Fruit fly (Drosophila melanogaster) whole organism, embryonic: Measurements from ENCODE around the gene CG14273.
A peak's percentile ranks its signal among the peaks of the same experiment; 100 is the strongest.

Source experiments
- Abd-B ChIP-seq: fragments of 200-800 bp; sonication (Bioruptor generic); optimal IDR thresholded peaks from 2 replicates; lab custom pipeline; 2018; ENCODE audit warnings: missing biosample characterization, mild to moderate bottlenecking, missing genetic modification characterization, moderate library complexity
- Atf6 ChIP-seq: fragments of 200-800 bp; sonication (Bioruptor generic); IDR thresholded peaks from 2 replicates; pipeline ENCODE4 v1.3.6; 2022; ENCODE audit warnings: missing biosample characterization, missing genetic modification characterization
- CG11398 ChIP-seq: fragments of 200-800 bp; sonication (Bioruptor generic); optimal IDR thresholded peaks from 2 replicates; lab custom pipeline; 2016; ENCODE audit warnings: missing biosample characterization, missing genetic modification characterization
- CG11504 ChIP-seq: fragments of 200-800 bp; sonication (Bioruptor generic); optimal IDR thresholded peaks from 3 replicates; lab custom pipeline; 2019; ENCODE audit warnings: missing biosample characterization, mild to moderate bottlenecking, missing genetic modification characterization, moderate library complexity
- CG11695 ChIP-seq: fragments of 200-800 bp; sonication (Bioruptor generic); IDR thresholded peaks from 3 replicates; pipeline ENCODE4 v1.3.6; 2022; ENCODE audit warnings: missing biosample characterization, missing genetic modification characterization
- CG12659 ChIP-seq: fragments of 200-800 bp; sonication (Bioruptor generic); optimal IDR thresholded peaks from 3 replicates; lab custom pipeline; 2017; ENCODE audit warnings: mild to moderate bottlenecking, missing biosample characterization, missing genetic modification reagents, missing genetic modification characterization
- CG12942 ChIP-seq: fragments of 200-800 bp; sonication (Bioruptor generic); optimal IDR thresholded peaks from 3 replicates; lab custom pipeline; 2016; ENCODE audit warnings: missing biosample characterization, missing genetic modification characterization
- CG13894 ChIP-seq: fragments of 200-800 bp; sonication (Bioruptor generic); optimal IDR thresholded peaks from 3 replicates; lab custom pipeline; 2018; ENCODE audit warnings: missing biosample characterization, mild to moderate bottlenecking, missing genetic modification characterization, moderate library complexity
- CG14014 ChIP-seq: fragments of 200-800 bp; sonication (Bioruptor generic); IDR thresholded peaks from 2 replicates; pipeline ENCODE4 v1.3.6; 2022; ENCODE audit warnings: missing biosample characterization, missing genetic modification characterization
- CG1602 ChIP-seq: fragments of 200-800 bp; sonication (Bioruptor generic); optimal IDR thresholded peaks from 3 replicates; lab custom pipeline; 2016; ENCODE audit warnings: missing biosample characterization, missing genetic modification characterization
- CG17802 ChIP-seq: fragments of 200-800 bp; sonication (Bioruptor generic); optimal IDR thresholded peaks from 2 replicates; lab custom pipeline; 2018; ENCODE audit warnings: missing biosample characterization, mild to moderate bottlenecking, missing genetic modification characterization, moderate library complexity
- CG17912 ChIP-seq: fragments of 200-800 bp; sonication (Bioruptor generic); optimal IDR thresholded peaks from 2 replicates; lab custom pipeline; 2018; ENCODE audit warnings: missing biosample characterization, mild to moderate bottlenecking, missing genetic modification characterization
- CG1792 ChIP-seq: fragments of 200-800 bp; sonication (Bioruptor generic); optimal IDR thresholded peaks from 2 replicates; lab custom pipeline; 2016; ENCODE audit warnings: missing biosample characterization, missing genetic modification characterization
- CG18262 ChIP-seq: fragments of 200-800 bp; optimal IDR thresholded peaks from 3 replicates; lab custom pipeline; 2019; ENCODE audit warnings: missing biosample characterization, mild to moderate bottlenecking, missing genetic modification characterization, moderate library complexity
- CG3281 ChIP-seq: fragments of 200-800 bp; sonication (Bioruptor generic); optimal IDR thresholded peaks from 3 replicates; lab custom pipeline; 2017; ENCODE audit warnings: missing biosample characterization, mild to moderate bottlenecking, missing genetic modification characterization
- CG42726 ChIP-seq: fragments of 200-800 bp; sonication (Bioruptor generic); IDR thresholded peaks from 2 replicates; pipeline ENCODE4 v1.3.6; 2022; ENCODE audit warnings: missing biosample characterization, missing genetic modification characterization; ENCODE audit not compliant: partially characterized antibody
- CG43689 ChIP-seq: fragments of 200-800 bp; sonication (Bioruptor generic); IDR thresholded peaks from 2 replicates; pipeline ENCODE4 v1.3.6; 2022; ENCODE audit warnings: missing biosample characterization, missing genetic modification characterization
- CG4617 ChIP-seq: fragments of 200-800 bp; sonication (Bioruptor generic); optimal IDR thresholded peaks from 3 replicates; lab custom pipeline; 2016; ENCODE audit warnings: missing biosample characterization, missing genetic modification characterization, borderline replicate concordance
- CG6254 ChIP-seq: fragments of 200-800 bp; sonication (Bioruptor generic); optimal IDR thresholded peaks from 3 replicates; lab custom pipeline; 2017; ENCODE audit warnings: mild to moderate bottlenecking, missing biosample characterization, missing genetic modification reagents, missing genetic modification characterization
- CG7556 ChIP-seq: fragments of 200-800 bp; sonication (Bioruptor generic); optimal IDR thresholded peaks from 2 replicates; lab custom pipeline; 2017; ENCODE audit warnings: missing biosample characterization, mild to moderate bottlenecking, missing genetic modification characterization
- CG9609 ChIP-seq: fragments of 200-800 bp; sonication (Bioruptor generic); optimal IDR thresholded peaks from 3 replicates; lab custom pipeline; 2016; ENCODE audit warnings: missing biosample characterization, missing genetic modification characterization
- CG9817 ChIP-seq: fragments of 200-800 bp; sonication (Bioruptor generic); optimal IDR thresholded peaks from 2 replicates; lab custom pipeline; 2018; ENCODE audit warnings: missing biosample characterization, mild to moderate bottlenecking, missing genetic modification characterization, moderate library complexity
- Deaf1 ChIP-seq: fragments of 200-800 bp; optimal IDR thresholded peaks from 3 replicates; lab custom pipeline; 2019; ENCODE audit warnings: missing biosample characterization, mild to moderate bottlenecking, missing genetic modification characterization, moderate library complexity
- Ets97D ChIP-seq: fragments of 200-800 bp; sonication (Bioruptor generic); optimal IDR thresholded peaks from 3 replicates; lab custom pipeline; 2016; ENCODE audit warnings: missing biosample characterization, missing genetic modification characterization
- HHEX ChIP-seq: fragments of 200-800 bp; sonication (Bioruptor generic); optimal IDR thresholded peaks from 3 replicates; lab custom pipeline; 2017; ENCODE audit warnings: missing biosample characterization, mild to moderate bottlenecking, missing genetic modification characterization, missing genetic modification reagents
- Hmr ChIP-seq: fragments of 200-800 bp; sonication (Bioruptor generic); optimal IDR thresholded peaks from 3 replicates; lab custom pipeline; 2017; ENCODE audit warnings: mild to moderate bottlenecking, missing biosample characterization, missing genetic modification reagents, missing genetic modification characterization
- Hsf ChIP-seq: fragments of 200-800 bp; sonication (Bioruptor generic); optimal IDR thresholded peaks from 3 replicates; lab custom pipeline; 2016; ENCODE audit warnings: missing biosample characterization, missing genetic modification characterization
- Kr ChIP-seq: fragments of 200-800 bp; sonication (Bioruptor generic); optimal IDR thresholded peaks from 2 replicates; lab custom pipeline; 2017; ENCODE audit warnings: missing biosample characterization, mild to moderate bottlenecking, missing genetic modification characterization
- Lim3 ChIP-seq: fragments of 200-800 bp; sonication (Bioruptor generic); IDR thresholded peaks from 2 replicates; pipeline ENCODE4 v1.3.6; 2022; ENCODE audit warnings: missing biosample characterization, missing genetic modification characterization
- MTF-1 ChIP-seq: fragments of 200-800 bp; sonication (Bioruptor generic); optimal IDR thresholded peaks from 2 replicates; lab custom pipeline; 2018; ENCODE audit warnings: missing biosample characterization, mild to moderate bottlenecking, missing genetic modification characterization, borderline replicate concordance
- NC2α ChIP-seq: fragments of 200-800 bp; sonication (Bioruptor generic); optimal IDR thresholded peaks from 2 replicates; lab custom pipeline; 2016; ENCODE audit warnings: missing biosample characterization, missing genetic modification characterization
- Sry-δ ChIP-seq: fragments of 200-800 bp; sonication (Bioruptor generic); optimal IDR thresholded peaks from 2 replicates; lab custom pipeline; 2016; ENCODE audit warnings: missing biosample characterization, missing genetic modification characterization
- Ssrp ChIP-seq: fragments of 200-800 bp; sonication (Bioruptor generic); optimal IDR thresholded peaks from 2 replicates; lab custom pipeline; 2018; ENCODE audit warnings: missing biosample characterization, mild to moderate bottlenecking, missing genetic modification characterization, moderate library complexity
- Trl ChIP-seq, 3 experiments: fragments of >200 bp in 2 of 3; fragments of 200-800 bp in 1 of 3; sonication (Bioruptor generic) in 1 of 3; optimal IDR thresholded peaks; 2 replicates in 1 of 3; 3 replicates in 2 of 3; lab custom pipeline; 2016 to 2017; ENCODE audit warnings: missing biosample characterization in 1 of 3, missing genetic modification characterization in 1 of 3
- Vsx1 ChIP-seq: fragments of 200-800 bp; sonication (Bioruptor generic); optimal IDR thresholded peaks from 2 replicates; lab custom pipeline; 2017; ENCODE audit warnings: missing biosample characterization, mild to moderate bottlenecking, missing genetic modification characterization, missing genetic modification reagents
- amos ChIP-seq: fragments of 200-800 bp; sonication (Bioruptor generic); IDR thresholded peaks from 2 replicates; pipeline ENCODE4 v1.3.6; 2022; ENCODE audit warnings: missing biosample characterization, missing genetic modification characterization; ENCODE audit not compliant: partially characterized antibody
- aop ChIP-seq: fragments of 200-800 bp; sonication (Bioruptor generic); IDR thresholded peaks from 2 replicates; pipeline ENCODE4 v1.3.6; 2022; ENCODE audit warnings: missing biosample characterization, missing genetic modification characterization
- chinmo ChIP-seq: fragments of 200-800 bp; sonication (Bioruptor generic); IDR thresholded peaks from 4 replicates; pipeline ENCODE4 v1.3.6; 2022; ENCODE audit warnings: missing biosample characterization, missing genetic modification characterization; ENCODE audit not compliant: partially characterized antibody
- disco-r ChIP-seq: fragments of 200-800 bp; sonication (Bioruptor generic); optimal IDR thresholded peaks from 2 replicates; lab custom pipeline; 2016; ENCODE audit warnings: missing biosample characterization, missing genetic modification characterization
- fd96Cb ChIP-seq: fragments of 200-800 bp; sonication (Bioruptor generic); optimal IDR thresholded peaks from 2 replicates; lab custom pipeline; 2018; ENCODE audit warnings: missing biosample characterization, mild to moderate bottlenecking, missing genetic modification characterization, moderate library complexity
- grau ChIP-seq: fragments of 200-800 bp; optimal IDR thresholded peaks from 3 replicates; lab custom pipeline; 2019; ENCODE audit warnings: missing biosample characterization, mild to moderate bottlenecking, missing genetic modification characterization, moderate library complexity
- gsb ChIP-seq: fragments of 200-800 bp; sonication (Bioruptor generic); IDR thresholded peaks from 2 replicates; pipeline ENCODE4 v1.3.6; 2022; ENCODE audit warnings: missing biosample characterization, missing genetic modification characterization
- lab ChIP-seq: fragments of 200-800 bp; sonication (Bioruptor generic); optimal IDR thresholded peaks from 3 replicates; lab custom pipeline; 2017; ENCODE audit warnings: missing biosample characterization, missing genetic modification characterization, mild to moderate bottlenecking, moderate library complexity, missing genetic modification reagents
- nmo ChIP-seq: fragments of 200-800 bp; sonication (Bioruptor generic); optimal IDR thresholded peaks from 2 replicates; lab custom pipeline; 2018; ENCODE audit warnings: missing biosample characterization, mild to moderate bottlenecking, missing genetic modification characterization, moderate library complexity
- phol ChIP-seq: fragments of 200-800 bp; sonication (Bioruptor generic); optimal IDR thresholded peaks from 3 replicates; lab custom pipeline; 2018; ENCODE audit warnings: missing biosample characterization, mild to moderate bottlenecking, missing genetic modification characterization, moderate library complexity
- rib ChIP-seq: fragments of 200-800 bp; sonication (Bioruptor generic); IDR thresholded peaks from 2 replicates; pipeline ENCODE4 v1.3.6; 2022; ENCODE audit warnings: missing biosample characterization, missing genetic modification characterization
- schlank ChIP-seq: fragments of 200-800 bp; sonication (Bioruptor generic); optimal IDR thresholded peaks from 2 replicates; lab custom pipeline; 2018; ENCODE audit warnings: missing biosample characterization, mild to moderate bottlenecking, missing genetic modification characterization
- tin ChIP-seq: fragments of 200-800 bp; sonication (Bioruptor generic); optimal IDR thresholded peaks from 3 replicates; lab custom pipeline; 2016; ENCODE audit warnings: missing biosample characterization, missing genetic modification characterization
- tio ChIP-seq: fragments of 200-800 bp; sonication (Bioruptor generic); optimal IDR thresholded peaks from 2 replicates; lab custom pipeline; 2017; ENCODE audit warnings: missing biosample characterization, missing genetic modification characterization, inconsistent platforms
- toy ChIP-seq: fragments of 200-800 bp; sonication (Bioruptor generic); IDR thresholded peaks from 2 replicates; pipeline ENCODE4 v1.3.6; 2022; ENCODE audit warnings: missing biosample characterization, missing genetic modification characterization

Gene CG14273

DNA sequence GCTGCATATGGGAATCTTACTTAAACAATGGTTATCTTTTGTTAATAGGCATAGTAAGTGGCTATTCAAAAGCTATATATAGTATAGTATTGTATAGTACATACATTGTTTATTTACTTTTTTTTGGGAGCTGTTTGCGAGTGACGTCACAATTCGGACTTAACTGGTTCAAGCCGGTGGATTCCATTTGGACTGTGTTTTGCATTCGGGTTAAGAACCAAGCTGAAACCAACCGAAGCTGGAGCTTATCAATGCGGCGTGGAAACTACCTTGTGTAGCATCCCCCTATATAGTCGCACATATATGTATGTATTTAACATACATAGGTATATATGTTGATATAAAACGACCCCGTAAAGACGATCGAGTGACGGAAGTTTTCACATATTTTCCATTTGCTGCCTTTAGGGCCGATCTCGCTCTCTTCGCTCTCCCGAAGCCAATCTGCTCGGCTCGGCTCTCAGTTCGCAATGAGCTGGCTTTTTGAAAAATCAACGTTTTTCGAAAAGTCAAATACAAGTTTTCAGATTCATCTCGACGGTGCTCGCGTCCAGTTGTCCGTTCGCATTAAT is 13.9 kb upstream of the CG14273 start (continued):
- no peak for TF ChIP-seq tio (GFP tag; lab: Kevin White, UChicago)
- TF ChIP-seq disco-r (GFP tag; lab: Kevin White, UChicago), result no peak
- no peak for TF ChIP-seq Ets97D
- TF ChIP-seq CG11398 (GFP tag; lab: Kevin White, UChicago), result no peak
- TF ChIP-seq gsb (GFP tag; lab: Robert Waterston, UW), result no peak
- TF ChIP-seq toy (GFP tag; lab: Robert Waterston, UW), result no peak
- no peak for TF ChIP-seq CG17802 (tag; lab: Kevin White, UChicago)
- no peak for TF ChIP-seq HHEX (GFP tag; lab: Kevin White, UChicago)
- TF ChIP-seq tin (GFP tag; lab: Kevin White, UChicago), result no peak
- peak; percentile 56 for TF ChIP-seq Deaf1
- TF ChIP-seq Ssrp (tag; lab: Kevin White, UChicago), result no peak
- no peak for TF ChIP-seq amos
- no peak for TF ChIP-seq CG9817 (tag; lab: Kevin White, UChicago)
- no peak for TF ChIP-seq CG9609 (GFP tag; lab: Kevin White, UChicago)
- peak; percentile 34 to 47 for TF ChIP-seq Trl (optimal IDR thresholded peaks at IDR 0.05; lab: Kevin White, UChicago)
- no peak for TF ChIP-seq Trl (GFP tag; optimal IDR thresholded peaks at IDR 0.05; lab: Kevin White, UChicago)
- no peak for TF ChIP-seq schlank (tag; lab: Kevin White, UChicago)
- TF ChIP-seq lab (GFP tag; lab: Kevin White, UChicago), result no peak
- no peak for TF ChIP-seq CG12942 (GFP tag; lab: Kevin White, UChicago)
- no peak for TF ChIP-seq fd96Cb (tag; lab: Kevin White, UChicago)
- no peak for TF ChIP-seq Sry-δ
- TF ChIP-seq CG18262 (tag; lab: Kevin White, UChicago), result no peak
- TF ChIP-seq Vsx1, result no peak
- TF ChIP-seq CG1792, result no peak
- TF ChIP-seq chinmo (GFP tag; lab: Robert Waterston, UW), result peak; percentile 93
- TF ChIP-seq CG42726 (GFP tag; lab: Robert Waterston, UW), result no peak
- TF ChIP-seq nmo (GFP tag; lab: Kevin White, UChicago), result no peak
- TF ChIP-seq NC2α (GFP tag; lab: Kevin White, UChicago), result no peak
- TF ChIP-seq CG43689, result no peak
- no peak for TF ChIP-seq CG17912 (GFP tag; lab: Kevin White, UChicago)

DNA sequence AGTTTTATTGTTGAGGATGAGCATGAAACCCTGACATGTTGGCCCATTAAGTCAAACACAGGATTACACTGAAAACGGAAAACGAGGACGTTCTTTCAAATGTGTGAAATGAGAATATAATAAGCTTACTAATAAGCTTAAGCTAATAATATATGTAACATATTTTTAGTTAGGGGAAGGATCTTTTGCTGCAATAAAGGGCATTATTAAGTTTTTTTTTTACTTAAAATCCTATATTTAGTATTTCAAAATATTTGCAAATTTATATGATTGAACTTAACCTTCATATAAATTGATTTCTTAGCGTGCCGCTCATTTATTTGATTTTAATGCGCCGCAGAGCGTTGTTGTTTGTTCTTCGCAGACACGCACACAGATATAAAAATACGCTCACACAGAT is 9.3 kb upstream of the CG14273 start:
- TF ChIP-seq CG4617 (GFP tag; lab: Kevin White, UChicago) (no peak), Atf6 (GFP tag; lab: Robert Waterston, UW) (peak; percentile 31; the same call in 1 of the 2 replicates), CG14014 (peak; percentile 29; the same call in 1 of the 2 replicates), CG1602 (GFP tag; lab: Kevin White, UChicago) (no peak), Hsf (GFP tag; lab: Kevin White, UChicago) (no peak), MTF-1 (GFP tag; lab: Kevin White, UChicago) (no peak), CG12659 (GFP tag; lab: Kevin White, UChicago) (peak; percentile 6), lab (GFP tag; lab: Kevin White, UChicago) (peak; percentile 26), CG18262 (tag; lab: Kevin White, UChicago) (no peak), CG13894 (tag; lab: Kevin White, UChicago) (no peak), CG7556 (peak; percentile 29), CG11695 (GFP tag; lab: Robert Waterston, UW) (0 out of 3 replicates have a peak, but pooled peaks have one; percentile 31), phol (tag; lab: Kevin White, UChicago) (peak; percentile 4), CG3281 (GFP tag; lab: Kevin White, UChicago) (peak; percentile 20), Hmr (GFP tag; lab: Kevin White, UChicago) (peak; percentile 44), CG11504 (peak; percentile 51), aop (GFP tag; lab: Robert Waterston, UW) (no peak), CG6254 (GFP tag; lab: Kevin White, UChicago) (no peak), Lim3 (GFP tag; lab: Robert Waterston, UW) (no peak), Kr (GFP tag; lab: Kevin White, UChicago) (no peak), rib (no peak), Abd-B (GFP tag; lab: Kevin White, UChicago) (peak; percentile 5), grau (peak; percentile 8)
